Fruit fly (Drosophila melanogaster) whole organism, embryonic: ENCODE results near the gene SsRbeta.

ENCODE experiments used
- CG2199 ChIP-seq: fragments of 200-800 bp; sonication (Bioruptor generic); IDR thresholded peaks from 3 replicates; pipeline ENCODE4 v1.3.6; 2022; ENCODE audit warnings: missing biosample characterization, missing genetic modification characterization
- CG2712 ChIP-seq: fragments of 200-800 bp; optimal IDR thresholded peaks from 3 replicates; lab custom pipeline; 2019; ENCODE audit warnings: missing biosample characterization, mild to moderate bottlenecking, missing genetic modification characterization, moderate library complexity
- CG6765 ChIP-seq: fragments of 200-800 bp; sonication (Bioruptor generic); optimal IDR thresholded peaks from 3 replicates; lab custom pipeline; 2017; ENCODE audit warnings: missing biosample characterization, mild to moderate bottlenecking, missing genetic modification characterization
- HLH3B ChIP-seq: fragments of 200-800 bp; sonication (Bioruptor generic); IDR thresholded peaks from 2 replicates; pipeline ENCODE4 v1.3.6; 2022; ENCODE audit warnings: missing biosample characterization, missing genetic modification characterization

DNA sequence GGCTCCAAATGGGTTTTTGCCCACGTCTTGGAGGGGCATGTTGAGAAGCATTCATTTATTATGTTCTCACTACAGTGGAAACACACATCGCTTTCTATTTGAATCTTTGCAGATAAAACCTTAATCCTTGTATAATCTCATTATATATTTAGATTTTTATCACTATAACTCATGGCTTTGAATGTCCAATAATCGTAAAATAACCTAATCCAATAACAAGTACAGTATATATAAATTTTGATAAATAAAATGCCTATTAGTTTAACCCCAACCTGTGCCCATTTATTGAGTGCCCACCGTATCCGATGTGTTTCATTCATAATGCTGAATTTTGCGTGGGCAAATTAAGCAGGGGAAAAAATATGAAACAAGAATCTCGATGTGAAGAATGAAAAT, 17.1 kb downstream of the SsRbeta start:
- TF ChIP-seq CG2712 (tag; lab: Kevin White, UChicago), result peak; percentile 43
- 0 out of 2 replicates have a peak, but pooled peaks have one; percentile 11 for TF ChIP-seq HLH3B
- peak; percentile 33 for TF ChIP-seq CG6765 (GFP tag; lab: Kevin White, UChicago)
- TF ChIP-seq CG2199 (GFP tag; lab: Robert Waterston, UW), result no peak
